Worm (Caenorhabditis elegans) whole organism, L1 larva: ENCODE measurements around the gene F47B10.5.

ENCODE experiments used
- blmp-1 ChIP-seq: fragments of 150-350 bp; optimal IDR thresholded peaks from 2 replicates; lab custom pipeline; 2014; ENCODE audit warnings: missing biosample characterization, missing genetic modification characterization
- fos-1 ChIP-seq: fragments of 150-350 bp; optimal IDR thresholded peaks from 2 replicates; lab custom pipeline; 2014; ENCODE audit warnings: missing biosample characterization, missing genetic modification characterization

- TF ChIP-seq fos-1 (no peak), blmp-1 (tag; lab: Kevin White, UChicago) (peak; percentile 12)
Measured at ce11 chrX:10914421-10915277, 24.3 kb upstream of the F47B10.5 start.
